Worm (Caenorhabditis elegans) whole organism, L1 larva: ENCODE results near the gene clec-84.

ENCODE experiments used
- elt-3 ChIP-seq, 6 experiments: fragments of 150-350 bp in 1 of 6; sonication (generic microtip); optimal IDR thresholded peaks; 2 replicates each; lab custom pipeline; 2017 to 2018; ENCODE audit warnings: missing biosample characterization in 6 of 6, missing genetic modification characterization in 6 of 6, inconsistent platforms in 1 of 6
- nhr-12 ChIP-seq: sonication (generic microtip); optimal IDR thresholded peaks from 2 replicates; lab custom pipeline; 2017; ENCODE audit warnings: missing biosample characterization, missing genetic modification characterization
- nhr-237 ChIP-seq: fragments of 150-350 bp; optimal IDR thresholded peaks from 2 replicates; lab custom pipeline; 2014; ENCODE audit warnings: missing biosample characterization, missing genetic modification characterization
- pqm-1 ChIP-seq: sonication (generic microtip); optimal IDR thresholded peaks from 3 replicates; lab custom pipeline; 2017; ENCODE audit warnings: missing biosample characterization, missing genetic modification characterization
- unc-62 ChIP-seq: fragments of 150-350 bp; optimal IDR thresholded peaks from 2 replicates; lab custom pipeline; 2014; ENCODE audit warnings: missing biosample characterization, missing genetic modification reagents, missing genetic modification characterization
- xbp-1 ChIP-seq: sonication (generic microtip); optimal IDR thresholded peaks from 2 replicates; lab custom pipeline; 2016; ENCODE audit warnings: missing genetic modification characterization, missing compliant biosample characterization

ce11 chrIV:2823446-2823845 lies 18.8 kb upstream of the clec-84 start, which contains the start of gene clec-80:
- TF ChIP-seq nhr-12: no peak
- no peak for TF ChIP-seq unc-62 (GFP tag; lab: Kevin White, UChicago)
- no peak for TF ChIP-seq xbp-1 (tag; lab: Kevin White, UChicago)
- TF ChIP-seq elt-3 (tag; optimal IDR thresholded peaks at IDR 0.05; lab: Kevin White, UChicago): no peak
- TF ChIP-seq pqm-1 (tag; lab: Kevin White, UChicago): no peak
- no peak for TF ChIP-seq nhr-237 (tag; lab: Kevin White, UChicago)
